Worm (Caenorhabditis elegans): ENCODE data around the gene irld-49.

- no peak for TF ChIP-seq fkh-10 (GFP tag; optimal IDR thresholded peaks at IDR 0.05)
- no peak for TF ChIP-seq pha-4 (tag; optimal IDR thresholded peaks at IDR 0.05)
- no peak for TF ChIP-seq rnt-1 (tag; optimal IDR thresholded peaks at IDR 0.05)
- no peak for TF ChIP-seq unc-86 (tag; optimal IDR thresholded peaks at IDR 0.05)
- no peak for TF ChIP-seq ceh-14 (tag; optimal IDR thresholded peaks at IDR 0.05)
- no peak for TF ChIP-seq unc-55 (GFP tag; optimal IDR thresholded peaks at IDR 0.05)
- no peak for TF ChIP-seq hlh-6 (tag; optimal IDR thresholded peaks at IDR 0.05)
- no peak for TF ChIP-seq sox-2 (GFP tag; IDR thresholded peaks at IDR 0.05)
- no peak for TF ChIP-seq pqm-1 (tag; optimal IDR thresholded peaks at IDR 0.05)
- no peak for TF ChIP-seq nfya-1 (tag; optimal IDR thresholded peaks at IDR 0.05)
These were observed 11.7 kb downstream of the irld-49 start, which contains the start of gene irld-48 for ce11 chrII:2955656-2956115.
